Fruit fly (Drosophila melanogaster): Measurements from ENCODE around the gene Tom.

Tom gene

dm6 chr3L:14960549-14960948 is 8.6 kb upstream of the Tom start:
- TF ChIP-seq Eip78C (GFP tag) = no peak
- TF ChIP-seq CG34406 (GFP tag; optimal IDR thresholded peaks at IDR 0.05) = no peak
- TF ChIP-seq CG9139 (GFP tag; optimal IDR thresholded peaks at IDR 0.05) = no peak
- TF ChIP-seq fd85E (GFP tag; optimal IDR thresholded peaks at IDR 0.05) = no peak
- no peak for TF ChIP-seq OdsH (GFP tag; optimal IDR thresholded peaks at IDR 0.05)
- no peak for TF ChIP-seq CG6792 (GFP tag; optimal IDR thresholded peaks at IDR 0.05)
- TF ChIP-seq Lpt (GFP tag; optimal IDR thresholded peaks at IDR 0.05) = no peak
- no peak for TF ChIP-seq CG10669 (GFP tag; optimal IDR thresholded peaks at IDR 0.05)
- TF ChIP-seq lz (GFP tag; optimal IDR thresholded peaks at IDR 0.05) = no peak
- TF ChIP-seq svp (GFP tag) = no peak
- TF ChIP-seq Blimp-1 (GFP tag; optimal IDR thresholded peaks at IDR 0.05) = no peak
- no peak for TF ChIP-seq Sox14 (GFP tag; optimal IDR thresholded peaks at IDR 0.05)
- no peak for TF ChIP-seq CG16779 (tag; optimal IDR thresholded peaks at IDR 0.05)
- no peak for TF ChIP-seq ss (GFP tag; optimal IDR thresholded peaks at IDR 0.05)
- no peak for TF ChIP-seq CG8632 (GFP tag; optimal IDR thresholded peaks at IDR 0.05)
- no peak for TF ChIP-seq Ets21C (GFP tag; optimal IDR thresholded peaks at IDR 0.05)
- no peak for TF ChIP-seq CG11902 (GFP tag; optimal IDR thresholded peaks at IDR 0.05)
- no peak for TF ChIP-seq Hr38 (GFP tag; optimal IDR thresholded peaks at IDR 0.05)
- no peak for TF ChIP-seq CG11294 (GFP tag; IDR thresholded peaks at IDR 0.05)
- no peak for TF ChIP-seq CG32006 (GFP tag; optimal IDR thresholded peaks at IDR 0.05)

- TF ChIP-seq Eip93F (GFP tag; optimal IDR thresholded peaks at IDR 0.05) (no peak), ss (GFP tag; optimal IDR thresholded peaks at IDR 0.05) (no peak), CG10669 (GFP tag; optimal IDR thresholded peaks at IDR 0.05) (no peak), acj6 (GFP tag; optimal IDR thresholded peaks at IDR 0.05) (no peak), Eip78C (GFP tag) (no peak), Sox14 (GFP tag; optimal IDR thresholded peaks at IDR 0.05) (no peak), Ets96B (tag; optimal IDR thresholded peaks at IDR 0.05) (no peak), topi (GFP tag; optimal IDR thresholded peaks at IDR 0.05) (no peak), CG15336 (GFP tag; IDR thresholded peaks at IDR 0.05) (no peak), svp (GFP tag) (no peak), Ets21C (GFP tag; optimal IDR thresholded peaks at IDR 0.05) (no peak)
These were observed 8.1 kb upstream of the Tom start for dm6 chr3L:14961027-14961426.

dm6 chr3L:14962729-14963128 is 6.4 kb upstream of the Tom start:
- TF ChIP-seq Gug (GFP tag; IDR thresholded peaks at IDR 0.05) = no peak
- no peak for TF ChIP-seq CG4318 (GFP tag; optimal IDR thresholded peaks at IDR 0.05)
- TF ChIP-seq CG32006 (GFP tag; optimal IDR thresholded peaks at IDR 0.05) = no peak
- no peak for TF ChIP-seq CG10669 (GFP tag; optimal IDR thresholded peaks at IDR 0.05)
- TF ChIP-seq vri (GFP tag; optimal IDR thresholded peaks at IDR 0.05) = no peak
- TF ChIP-seq CG6808 (GFP tag; optimal IDR thresholded peaks at IDR 0.05) = no peak
- no peak for TF ChIP-seq Sox14 (GFP tag; optimal IDR thresholded peaks at IDR 0.05)
- TF ChIP-seq CG10631 (GFP tag; optimal IDR thresholded peaks at IDR 0.05) = no peak
- no peak for TF ChIP-seq CG3032 (tag; optimal IDR thresholded peaks at IDR 0.05)
- no peak for TF ChIP-seq Sox102F (GFP tag; optimal IDR thresholded peaks at IDR 0.05)
- TF ChIP-seq svp (GFP tag) = no peak
- no peak for TF ChIP-seq CG6276 (GFP tag; optimal IDR thresholded peaks at IDR 0.05)

- no peak for TF ChIP-seq CG6792 (GFP tag; optimal IDR thresholded peaks at IDR 0.05)
- TF ChIP-seq CG31627 (GFP tag; optimal IDR thresholded peaks at IDR 0.05) = no peak
- no peak for TF ChIP-seq pdm3 (GFP tag; optimal IDR thresholded peaks at IDR 0.05)
- TF ChIP-seq CG11902 (GFP tag; optimal IDR thresholded peaks at IDR 0.05) = no peak
- TF ChIP-seq lz (GFP tag; optimal IDR thresholded peaks at IDR 0.05) = no peak
- TF ChIP-seq svp (GFP tag) = no peak
- TF ChIP-seq Hr4 (GFP tag; optimal IDR thresholded peaks at IDR 0.05) = no peak
- no peak for TF ChIP-seq CG16779 (tag; optimal IDR thresholded peaks at IDR 0.05)
- TF ChIP-seq Sox102F (GFP tag; optimal IDR thresholded peaks at IDR 0.05) = no peak
- TF ChIP-seq CG32006 (GFP tag; optimal IDR thresholded peaks at IDR 0.05) = no peak
These were observed 4.3 kb upstream of the Tom start for dm6 chr3L:14964862-14965261.

All from whole organism, prepupa.